Worm (Caenorhabditis elegans) whole organism, late embryonic: ENCODE results near the gene C33E10.10.

ENCODE experiments used
- Y22D7AL.16 ChIP-seq: sonication (generic microtip); optimal IDR thresholded peaks from 2 replicates; lab custom pipeline; 2016; ENCODE audit warnings: missing genetic modification characterization, missing compliant biosample characterization
- ahr-1 ChIP-seq: sonication (generic microtip); optimal IDR thresholded peaks from 2 replicates; lab custom pipeline; 2016; ENCODE audit warnings: missing genetic modification characterization, missing compliant biosample characterization
- ama-1 ChIP-seq: fragments of 150-350 bp; optimal IDR thresholded peaks from 2 replicates; lab custom pipeline; 2014
- ceh-14 ChIP-seq: sonication (generic microtip); optimal IDR thresholded peaks from 2 replicates; lab custom pipeline; 2016; ENCODE audit warnings: missing genotype, missing genetic modification characterization, missing compliant biosample characterization
- ceh-18 ChIP-seq: sonication (generic microtip); optimal IDR thresholded peaks from 2 replicates; lab custom pipeline; 2016; ENCODE audit warnings: missing genetic modification characterization, missing compliant biosample characterization
- ceh-19 ChIP-seq: fragments of 200-800 bp; sonication (Bioruptor generic); optimal IDR thresholded peaks from 2 replicates; lab custom pipeline; 2018; ENCODE audit warnings: mild to moderate bottlenecking, missing genetic modification characterization, missing compliant biosample characterization
- ceh-2 ChIP-seq: sonication (generic microtip); optimal IDR thresholded peaks from 2 replicates; lab custom pipeline; 2016; ENCODE audit warnings: missing genotype, missing genetic modification characterization, missing compliant biosample characterization
- ceh-22 ChIP-seq: sonication (generic microtip); optimal IDR thresholded peaks from 2 replicates; lab custom pipeline; 2017; ENCODE audit warnings: missing biosample characterization, missing genetic modification characterization
- ceh-30 ChIP-seq: fragments of 150-350 bp; optimal IDR thresholded peaks from 2 replicates; lab custom pipeline; 2014; ENCODE audit warnings: missing biosample characterization, missing genetic modification characterization
- ceh-31 ChIP-seq: sonication (generic microtip); optimal IDR thresholded peaks from 2 replicates; lab custom pipeline; 2016; ENCODE audit warnings: missing genetic modification characterization, missing compliant biosample characterization
- ceh-34 ChIP-seq: sonication (generic microtip); optimal IDR thresholded peaks from 2 replicates; lab custom pipeline; 2016; ENCODE audit warnings: mild to moderate bottlenecking, missing genetic modification characterization, missing compliant biosample characterization
- ceh-45 ChIP-seq: fragments of 200-800 bp; sonication (Bioruptor generic); IDR thresholded peaks from 2 replicates; pipeline ENCODE4 v1.3.6; 2022; ENCODE audit warnings: missing genetic modification reagents, missing genetic modification characterization, missing compliant biosample characterization
- ceh-6 ChIP-seq: fragments of 200-800 bp; sonication (Bioruptor generic); optimal IDR thresholded peaks from 2 replicates; lab custom pipeline; 2018; ENCODE audit warnings: mild to moderate bottlenecking, missing genetic modification characterization, missing compliant biosample characterization
- ceh-9 ChIP-seq: sonication (generic microtip); optimal IDR thresholded peaks from 2 replicates; lab custom pipeline; 2016; ENCODE audit warnings: mild to moderate bottlenecking, missing genetic modification characterization, inconsistent platforms, missing compliant biosample characterization
- che-1 ChIP-seq: sonication (generic microtip); optimal IDR thresholded peaks from 2 replicates; lab custom pipeline; 2016; ENCODE audit warnings: mild to moderate bottlenecking, missing genetic modification characterization, missing compliant biosample characterization
- dmd-4 ChIP-seq: sonication (generic microtip); optimal IDR thresholded peaks from 2 replicates; lab custom pipeline; 2016; ENCODE audit warnings: borderline replicate concordance, missing genetic modification characterization, missing compliant biosample characterization
- elt-2 ChIP-seq: sonication (generic microtip); optimal IDR thresholded peaks from 2 replicates; lab custom pipeline; 2016; ENCODE audit warnings: missing genetic modification reagents, missing genetic modification characterization, missing compliant biosample characterization
- hlh-13 ChIP-seq: fragments of 200-800 bp; sonication (Bioruptor generic); optimal IDR thresholded peaks from 2 replicates; lab custom pipeline; 2018; ENCODE audit warnings: mild to moderate bottlenecking, missing genetic modification characterization, missing compliant biosample characterization
- hlh-15 ChIP-seq: sonication (generic microtip); optimal IDR thresholded peaks from 2 replicates; lab custom pipeline; 2016; ENCODE audit warnings: missing genetic modification characterization, missing compliant biosample characterization
- hlh-6 ChIP-seq: sonication (generic microtip); optimal IDR thresholded peaks from 2 replicates; lab custom pipeline; 2016; ENCODE audit warnings: missing genotype, missing genetic modification characterization, missing compliant biosample characterization
- hlh-8 ChIP-seq: sonication (generic microtip); optimal IDR thresholded peaks from 2 replicates; lab custom pipeline; 2016; ENCODE audit warnings: missing genotype, missing genetic modification characterization, missing compliant biosample characterization
- lim-6 ChIP-seq: sonication (generic microtip); optimal IDR thresholded peaks from 2 replicates; lab custom pipeline; 2016; ENCODE audit warnings: missing genetic modification characterization, missing compliant biosample characterization
- lin-11 ChIP-seq: fragments of 200-800 bp; sonication (Bioruptor generic); optimal IDR thresholded peaks from 2 replicates; lab custom pipeline; 2018; ENCODE audit warnings: mild to moderate bottlenecking, missing genetic modification characterization, missing compliant biosample characterization
- mec-3 ChIP-seq: sonication (generic microtip); optimal IDR thresholded peaks from 2 replicates; lab custom pipeline; 2016; ENCODE audit warnings: borderline replicate concordance, missing genetic modification characterization, missing compliant biosample characterization
- npax-4 ChIP-seq: sonication (generic microtip); optimal IDR thresholded peaks from 2 replicates; lab custom pipeline; 2016; ENCODE audit warnings: missing genetic modification characterization, missing compliant biosample characterization
- odd-2 ChIP-seq: sonication (generic microtip); optimal IDR thresholded peaks from 2 replicates; lab custom pipeline; 2017; ENCODE audit warnings: antibody characterized with exemption, mild to moderate bottlenecking, missing genetic modification characterization, missing compliant biosample characterization
- pha-2 ChIP-seq: sonication (generic microtip); optimal IDR thresholded peaks from 2 replicates; lab custom pipeline; 2017; ENCODE audit warnings: mild to moderate bottlenecking, missing genetic modification characterization, missing compliant biosample characterization
- pha-4 ChIP-seq: fragments of 150-350 bp; optimal IDR thresholded peaks from 2 replicates; lab custom pipeline; 2018; ENCODE audit warnings: missing biosample characterization, missing genetic modification reagents, missing genetic modification characterization
- pqm-1 ChIP-seq: sonication (generic microtip); optimal IDR thresholded peaks from 2 replicates; lab custom pipeline; 2016; ENCODE audit warnings: missing genetic modification characterization, missing compliant biosample characterization
- ref-2 ChIP-seq: sonication (generic microtip); optimal IDR thresholded peaks from 2 replicates; lab custom pipeline; 2016; ENCODE audit warnings: missing genetic modification characterization, missing compliant biosample characterization
- sdc-2 ChIP-seq: sonication (generic microtip); optimal IDR thresholded peaks from 2 replicates; lab custom pipeline; 2016; ENCODE audit warnings: missing genotype, missing genetic modification characterization, missing compliant biosample characterization
- sox-2 ChIP-seq: fragments of 200-800 bp; sonication (Bioruptor generic); IDR thresholded peaks from 2 replicates; pipeline ENCODE4 v1.3.6; 2022; ENCODE audit warnings: missing genetic modification reagents, missing genetic modification characterization, missing compliant biosample characterization
- sox-4 ChIP-seq: sonication (generic microtip); optimal IDR thresholded peaks from 2 replicates; lab custom pipeline; 2017; ENCODE audit warnings: mild to moderate bottlenecking, missing genetic modification characterization, inconsistent platforms, missing compliant biosample characterization
- syd-9 ChIP-seq: sonication (generic microtip); optimal IDR thresholded peaks from 2 replicates; lab custom pipeline; 2016; ENCODE audit warnings: mild to moderate bottlenecking, missing genetic modification characterization, moderate library complexity, missing compliant biosample characterization
- tbx-2 ChIP-seq: sonication (generic microtip); optimal IDR thresholded peaks from 2 replicates; lab custom pipeline; 2016; ENCODE audit warnings: missing genetic modification characterization, missing compliant biosample characterization
- ttx-3 ChIP-seq: sonication (generic microtip); optimal IDR thresholded peaks from 2 replicates; lab custom pipeline; 2016; ENCODE audit warnings: missing genetic modification reagents, missing genetic modification characterization, missing compliant biosample characterization
- unc-55 ChIP-seq: sonication (generic microtip); optimal IDR thresholded peaks from 2 replicates; lab custom pipeline; 2017; ENCODE audit warnings: missing biosample characterization, missing genetic modification reagents, missing genetic modification characterization

C33E10.10 gene

ce11 chrX:17333752-17334151 lies 32.0 kb upstream of the C33E10.10 start, which contains the start of gene C53C11.5:
Gene C53C11.5, plus strand, starts transcription at chrX:17334052.
- TF ChIP-seq lin-11 (tag; lab: Kevin White, UChicago) (no peak), syd-9 (no peak), sox-2 (GFP tag; lab: Robert Waterston, UW) (no peak), ceh-34 (tag; lab: Kevin White, UChicago) (no peak), ama-1 (no peak), mec-3 (tag; lab: Kevin White, UChicago) (no peak), dmd-4 (tag; lab: Kevin White, UChicago) (no peak), Y22D7AL.16 (tag; lab: Kevin White, UChicago) (no peak), odd-2 (tag; lab: Kevin White, UChicago) (no peak), ceh-45 (GFP tag; lab: Robert Waterston, UW) (no peak), pha-2 (tag; lab: Kevin White, UChicago) (no peak), ceh-2 (tag; lab: Kevin White, UChicago) (no peak)

DNA sequence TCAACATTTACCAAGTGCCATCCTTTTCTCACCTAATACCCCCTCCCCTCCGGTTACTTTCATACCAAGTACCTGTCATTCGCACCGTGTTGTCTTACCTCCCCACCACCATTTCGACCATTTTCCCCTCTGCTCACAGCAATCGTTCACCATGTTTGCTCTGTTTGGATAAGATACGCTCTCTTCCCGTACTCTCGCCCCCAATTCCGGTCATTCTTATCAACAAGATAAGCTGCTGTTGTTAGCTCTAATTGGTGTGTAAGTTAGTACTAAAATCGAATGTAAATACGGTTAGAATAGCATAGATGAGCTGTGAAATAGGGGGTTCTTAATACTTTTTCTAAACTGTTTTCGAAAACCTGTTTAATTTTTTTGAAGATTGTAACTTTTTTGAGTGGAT lies 28.8 kb upstream of the C33E10.10 start:
- TF ChIP-seq ceh-31 (tag; lab: Kevin White, UChicago) (no peak), ceh-19 (no peak), pha-2 (tag; lab: Kevin White, UChicago) (peak; percentile 4), hlh-6 (tag; lab: Kevin White, UChicago) (no peak), ref-2 (tag; lab: Kevin White, UChicago) (peak; percentile 26), hlh-13 (GFP tag; lab: Kevin White, UChicago) (no peak), sdc-2 (no peak), ceh-2 (tag; lab: Kevin White, UChicago) (no peak), elt-2 (tag; lab: Kevin White, UChicago) (peak; percentile 53), ceh-9 (tag; lab: Kevin White, UChicago) (no peak), lin-11 (tag; lab: Kevin White, UChicago) (no peak)

DNA sequence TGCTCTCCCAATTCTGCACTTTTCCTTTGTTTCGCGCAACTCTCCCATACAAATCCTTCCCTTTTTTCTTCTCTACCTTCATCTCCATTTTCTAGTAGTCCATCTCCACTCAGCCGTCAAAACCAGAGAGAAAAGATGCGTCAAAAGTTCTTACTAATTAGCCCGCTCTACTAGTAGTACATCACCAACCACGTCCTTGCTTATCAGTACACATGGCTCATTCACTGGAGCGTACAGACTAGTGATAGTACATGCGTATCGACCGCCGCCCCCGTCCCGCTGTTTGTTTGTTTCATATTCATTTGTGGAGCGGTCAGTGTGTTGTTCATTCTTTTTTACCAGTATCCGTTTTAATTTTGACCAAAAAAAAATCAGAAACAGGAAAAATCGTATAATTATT lies 27.3 kb upstream of the C33E10.10 start:
- TF ChIP-seq ceh-18 (tag; lab: Kevin White, UChicago), result no peak
- no peak for TF ChIP-seq hlh-13 (GFP tag; lab: Kevin White, UChicago)
- TF ChIP-seq lim-6 (tag; lab: Kevin White, UChicago), result no peak
- no peak for TF ChIP-seq tbx-2 (tag; lab: Kevin White, UChicago)
- no peak for TF ChIP-seq ceh-45 (GFP tag; lab: Robert Waterston, UW)
- no peak for TF ChIP-seq ttx-3 (tag; lab: Kevin White, UChicago)
- no peak for TF ChIP-seq ahr-1
- no peak for TF ChIP-seq hlh-15
- no peak for TF ChIP-seq pqm-1 (tag; lab: Kevin White, UChicago)
- no peak for TF ChIP-seq npax-4 (tag; lab: Kevin White, UChicago)
- TF ChIP-seq ceh-2 (tag; lab: Kevin White, UChicago), result no peak
- TF ChIP-seq ceh-9 (tag; lab: Kevin White, UChicago), result no peak
- TF ChIP-seq ceh-14 (tag; lab: Kevin White, UChicago), result no peak
- no peak for TF ChIP-seq ceh-22 (tag; lab: Kevin White, UChicago)
- TF ChIP-seq, all 69 proteins: peak for 0

- TF ChIP-seq unc-55 (GFP tag; lab: Kevin White, UChicago) (no peak), ceh-14 (tag; lab: Kevin White, UChicago) (no peak), ceh-34 (tag; lab: Kevin White, UChicago) (no peak), pqm-1 (tag; lab: Kevin White, UChicago) (no peak), hlh-8 (tag; lab: Kevin White, UChicago) (no peak), pha-4 (tag; lab: Kevin White, UChicago) (no peak), ceh-30 (tag; lab: Kevin White, UChicago) (no peak), hlh-6 (tag; lab: Kevin White, UChicago) (no peak), hlh-15 (no peak), syd-9 (no peak), sox-4 (tag; lab: Kevin White, UChicago) (no peak), pha-2 (tag; lab: Kevin White, UChicago) (no peak), ceh-6 (GFP tag; lab: Kevin White, UChicago) (no peak), sox-2 (GFP tag; lab: Robert Waterston, UW) (no peak), che-1 (tag; lab: Kevin White, UChicago) (no peak), npax-4 (tag; lab: Kevin White, UChicago) (no peak), ahr-1 (no peak)
These were observed 25.4 kb upstream of the C33E10.10 start for ce11 chrX:17327226-17327625.
